In genomic region chr3L:8968437-8968836, dm6 we compare ENCODE assay signal across 5 fruit fly cellular contexts.
A peak's percentile ranks its signal among the peaks of the same experiment; 100 is the strongest.
TF ChIP-seq lines count a peak whose summit lies in the region.

Gene CG5026 (plus strand): TSS chr3L:8968528.

- TF ChIP-seq CTCF in whole organism, embryonic (GFP tag; optimal IDR thresholded peaks at IDR 0.05; lab: Kevin White, UChicago): peak; percentile 13

TF ChIP-seq in whole organism, adult, 20 proteins besides CTCF, POLR2A, EP300 and RAD21:
- TF ChIP-seq pad (GFP tag; optimal IDR thresholded peaks at IDR 0.05; lab: Kevin White, UChicago): peak; percentile 19
- no peak for TF ChIP-seq CG33017 (tag; optimal IDR thresholded peaks at IDR 0.05; lab: Kevin White, UChicago)
- peak; percentile 36 for TF ChIP-seq Mnt (GFP tag; optimal IDR thresholded peaks at IDR 0.05; lab: Kevin White, UChicago)
- TF ChIP-seq bab1 (GFP tag; optimal IDR thresholded peaks at IDR 0.05; lab: Kevin White, UChicago): peak; percentile 69
- TF ChIP-seq tj (GFP tag; optimal IDR thresholded peaks at IDR 0.05; lab: Kevin White, UChicago): no peak
- peak; percentile 35 for TF ChIP-seq CG7101 (tag; optimal IDR thresholded peaks at IDR 0.05; lab: Kevin White, UChicago)
- TF ChIP-seq ovo (GFP tag; optimal IDR thresholded peaks at IDR 0.05; lab: Kevin White, UChicago): peak; percentile 75
- TF ChIP-seq CG7045 (GFP tag; optimal IDR thresholded peaks at IDR 0.05; lab: Kevin White, UChicago): no peak
- peak; percentile 53 for TF ChIP-seq cic (GFP tag; optimal IDR thresholded peaks at IDR 0.05; lab: Kevin White, UChicago)
- TF ChIP-seq toe (GFP tag; optimal IDR thresholded peaks at IDR 0.05; lab: Kevin White, UChicago): no peak
- TF ChIP-seq CG5204 (GFP tag; optimal IDR thresholded peaks at IDR 0.05; lab: Kevin White, UChicago): no peak
- peak; percentile 51 for TF ChIP-seq CG14711 (tag; optimal IDR thresholded peaks at IDR 0.05; lab: Kevin White, UChicago)
- peak; percentile 41 for TF ChIP-seq CG11617 (GFP tag; optimal IDR thresholded peaks at IDR 0.05; lab: Kevin White, UChicago)
- peak; percentile 13 for TF ChIP-seq CG12768 (GFP tag; optimal IDR thresholded peaks at IDR 0.05; lab: Kevin White, UChicago)

TF ChIP-seq in whole organism, embryonic, 481 proteins besides CTCF, POLR2A, EP300 and RAD21 (continues in another document):
- TF ChIP-seq CG13287 (GFP tag; IDR thresholded peaks at IDR 0.05; lab: Robert Waterston, UW; ENCODE audit: partially characterized antibody) (peak; percentile 53), Ets65A (GFP tag; lab: Kevin White, UChicago) (peak; percentile 87), CG17328 (GFP tag; IDR thresholded peaks at IDR 0.05; lab: Robert Waterston, UW) (no peak), CG2875 (GFP tag; optimal IDR thresholded peaks at IDR 0.05; lab: Kevin White, UChicago) (no peak), sna (GFP tag; IDR thresholded peaks at IDR 0.05; lab: Robert Waterston, UW; ENCODE audit: partially characterized antibody) (0 out of 2 replicates have a peak, but pooled peaks have one; percentile 31), B-H2 (GFP tag; optimal IDR thresholded peaks at IDR 0.05; lab: Kevin White, UChicago) (peak; percentile 17), E2f2 (GFP tag; IDR thresholded peaks at IDR 0.05; lab: Robert Waterston, UW) (peak; percentile 68), ems (GFP tag; optimal IDR thresholded peaks at IDR 0.05; lab: Kevin White, UChicago) (no peak), Dp (GFP tag; optimal IDR thresholded peaks at IDR 0.05; lab: Kevin White, UChicago) (peak; percentile 65), Dll (GFP tag; IDR thresholded peaks at IDR 0.05; lab: Robert Waterston, UW; ENCODE audit: partially characterized antibody) (peak; percentile 37; the same call in 1 of the 4 replicates), CG10462 (GFP tag; optimal IDR thresholded peaks at IDR 0.05; lab: Kevin White, UChicago) (peak; percentile 32), CoRest (tag; optimal IDR thresholded peaks at IDR 0.05; lab: Kevin White, UChicago) (peak; percentile 61), org-1 (GFP tag; optimal IDR thresholded peaks at IDR 0.05; lab: Kevin White, UChicago) (no peak), usp (GFP tag; optimal IDR thresholded peaks at IDR 0.05; lab: Kevin White, UChicago) (no peak), CG12942 (GFP tag; optimal IDR thresholded peaks at IDR 0.05; lab: Kevin White, UChicago) (no peak), schlank (tag; optimal IDR thresholded peaks at IDR 0.05; lab: Kevin White, UChicago) (no peak), trem (tag; optimal IDR thresholded peaks at IDR 0.05; lab: Kevin White, UChicago) (peak; percentile 2), Med (GFP tag; lab: Kevin White, UChicago) (peak; percentile 81), Max (GFP tag; optimal IDR thresholded peaks at IDR 0.05; lab: Kevin White, UChicago) (no peak)

TF ChIP-seq in whole organism, prepupa, 60 proteins besides CTCF, POLR2A, EP300 and RAD21:
- no peak for TF ChIP-seq CG3032 (tag; optimal IDR thresholded peaks at IDR 0.05; lab: Kevin White, UChicago)
- TF ChIP-seq Eip75B (GFP tag; optimal IDR thresholded peaks at IDR 0.05; lab: Kevin White, UChicago): no peak
- peak; percentile 97 for TF ChIP-seq Sox14 (GFP tag; optimal IDR thresholded peaks at IDR 0.05; lab: Kevin White, UChicago)
- TF ChIP-seq Hr39 (GFP tag; optimal IDR thresholded peaks at IDR 0.05; lab: Kevin White, UChicago): no peak
- TF ChIP-seq CG8319 (GFP tag; optimal IDR thresholded peaks at IDR 0.05; lab: Kevin White, UChicago): no peak
- peak; percentile 53 for TF ChIP-seq CG6854 (GFP tag; optimal IDR thresholded peaks at IDR 0.05; lab: Kevin White, UChicago)
- no peak for TF ChIP-seq svp (GFP tag; lab: Kevin White, UChicago)
- peak; percentile 44 for TF ChIP-seq esn (GFP tag; optimal IDR thresholded peaks at IDR 0.05; lab: Kevin White, UChicago)
- no peak for TF ChIP-seq CG4318 (GFP tag; optimal IDR thresholded peaks at IDR 0.05; lab: Kevin White, UChicago)
- no peak for TF ChIP-seq CG11902 (GFP tag; optimal IDR thresholded peaks at IDR 0.05; lab: Kevin White, UChicago)
- TF ChIP-seq dac (GFP tag; optimal IDR thresholded peaks at IDR 0.05; lab: Kevin White, UChicago): no peak
- TF ChIP-seq lz (GFP tag; optimal IDR thresholded peaks at IDR 0.05; lab: Kevin White, UChicago): no peak
- no peak for TF ChIP-seq CG6276 (GFP tag; optimal IDR thresholded peaks at IDR 0.05; lab: Kevin White, UChicago)

TF ChIP-seq in whole organism, pupa, 21 proteins besides CTCF, POLR2A, EP300 and RAD21:
- TF ChIP-seq CG14655 (GFP tag; optimal IDR thresholded peaks at IDR 0.05; lab: Kevin White, UChicago): no peak
- TF ChIP-seq EcR (GFP tag; optimal IDR thresholded peaks at IDR 0.05; lab: Kevin White, UChicago): peak; percentile 2

TF ChIP-seq in whole organism, wandering third instar larva, 38 proteins besides CTCF, POLR2A, EP300 and RAD21:
- TF ChIP-seq Dif (GFP tag; optimal IDR thresholded peaks at IDR 0.05; lab: Kevin White, UChicago; ENCODE audit: partially characterized antibody): no peak
- no peak for TF ChIP-seq rgr (GFP tag; optimal IDR thresholded peaks at IDR 0.05; lab: Kevin White, UChicago)
- no peak for TF ChIP-seq Rel (GFP tag; optimal IDR thresholded peaks at IDR 0.05; lab: Kevin White, UChicago)
- peak; percentile 76 for TF ChIP-seq Rel (tag; optimal IDR thresholded peaks at IDR 0.05; lab: Kevin White, UChicago)
- TF ChIP-seq CG32264 (GFP tag; optimal IDR thresholded peaks at IDR 0.05; lab: Kevin White, UChicago): no peak
- peak; percentile 93 for TF ChIP-seq psq (GFP tag; optimal IDR thresholded peaks at IDR 0.05; lab: Kevin White, UChicago)
- peak; percentile 3 for TF ChIP-seq OdsH (GFP tag; optimal IDR thresholded peaks at IDR 0.05; lab: Kevin White, UChicago)
- no peak for TF ChIP-seq Hr78 (GFP tag; optimal IDR thresholded peaks at IDR 0.05; lab: Kevin White, UChicago)
- TF ChIP-seq N (GFP tag; optimal IDR thresholded peaks at IDR 0.05; lab: Kevin White, UChicago): no peak
- TF ChIP-seq Jra (GFP tag; optimal IDR thresholded peaks at IDR 0.05; lab: Kevin White, UChicago): no peak
- TF ChIP-seq tai (GFP tag; optimal IDR thresholded peaks at IDR 0.05; lab: Kevin White, UChicago): no peak
TF ChIP-seq in whole organism, wandering third instar larva: peak in this region for 3.
